Fruit fly (Drosophila melanogaster) whole organism, embryonic: Measurements from ENCODE around the gene gcm.
A peak's percentile ranks its signal among the peaks of the same experiment; 100 is the strongest.

Experiments
- Awh ChIP-seq: fragments of 200-800 bp; sonication (Bioruptor generic); IDR thresholded peaks from 2 replicates; pipeline ENCODE4, ENCODE4 v1.3.6; 2022; ENCODE audit warnings: missing biosample characterization, missing genetic modification characterization
- CG10274 ChIP-seq: fragments of 200-800 bp; sonication (Bioruptor generic); optimal IDR thresholded peaks from 3 replicates; lab custom pipeline; 2017; ENCODE audit warnings: missing biosample characterization, mild to moderate bottlenecking, missing genetic modification characterization
- CG11398 ChIP-seq: fragments of 200-800 bp; sonication (Bioruptor generic); optimal IDR thresholded peaks from 2 replicates; lab custom pipeline; 2016; ENCODE audit warnings: missing biosample characterization, missing genetic modification characterization
- CG11560 ChIP-seq: fragments of 200-800 bp; sonication (Bioruptor generic); IDR thresholded peaks from 3 replicates; pipeline ENCODE4 v1.3.6; 2022; ENCODE audit warnings: missing biosample characterization, missing genetic modification characterization
- CG11695 ChIP-seq: fragments of 200-800 bp; sonication (Bioruptor generic); IDR thresholded peaks from 3 replicates; pipeline ENCODE4 v1.3.6; 2022; ENCODE audit warnings: missing biosample characterization, missing genetic modification characterization
- CG12155 ChIP-seq: fragments of 200-800 bp; sonication (Bioruptor generic); optimal IDR thresholded peaks from 3 replicates; lab custom pipeline; 2016; ENCODE audit warnings: missing biosample characterization, missing genetic modification characterization
- CG12391 ChIP-seq: fragments of 200-800 bp; sonication (Bioruptor generic); optimal IDR thresholded peaks from 3 replicates; lab custom pipeline; 2018; ENCODE audit warnings: missing biosample characterization, mild to moderate bottlenecking, missing genetic modification characterization, moderate library complexity
- CG12744 ChIP-seq: fragments of 200-800 bp; sonication (Bioruptor generic); optimal IDR thresholded peaks from 2 replicates; lab custom pipeline; 2016; ENCODE audit warnings: missing biosample characterization, missing genetic modification characterization
- CG18262 ChIP-seq: fragments of 200-800 bp; optimal IDR thresholded peaks from 3 replicates; lab custom pipeline; 2019; ENCODE audit warnings: missing biosample characterization, mild to moderate bottlenecking, missing genetic modification characterization, moderate library complexity
- CG2678 ChIP-seq: fragments of 200-800 bp; sonication (Bioruptor generic); optimal IDR thresholded peaks from 3 replicates; lab custom pipeline; 2019; ENCODE audit warnings: missing biosample characterization, mild to moderate bottlenecking, missing genetic modification characterization, moderate library complexity
- CG31388 ChIP-seq: fragments of 200-800 bp; sonication (Bioruptor generic); optimal IDR thresholded peaks from 2 replicates; lab custom pipeline; 2016; ENCODE audit warnings: missing biosample characterization, missing genetic modification characterization
- CG34422 ChIP-seq: fragments of 200-800 bp; sonication (Bioruptor generic); IDR thresholded peaks from 3 replicates; pipeline ENCODE4 v1.3.6; 2022; ENCODE audit warnings: missing biosample characterization, missing genetic modification characterization
- CG4424 ChIP-seq: fragments of 200-800 bp; sonication (Bioruptor generic); optimal IDR thresholded peaks from 3 replicates; lab custom pipeline; 2016; ENCODE audit warnings: missing biosample characterization, missing genetic modification characterization
- CG4617 ChIP-seq: fragments of 200-800 bp; sonication (Bioruptor generic); optimal IDR thresholded peaks from 3 replicates; lab custom pipeline; 2016; ENCODE audit warnings: missing biosample characterization, missing genetic modification characterization, borderline replicate concordance
- CG7786 ChIP-seq: fragments of 200-800 bp; sonication (Bioruptor generic); optimal IDR thresholded peaks from 2 replicates; lab custom pipeline; 2016; ENCODE audit warnings: missing biosample characterization, missing genetic modification characterization
- CG7928 ChIP-seq: fragments of 200-800 bp; sonication (Bioruptor generic); optimal IDR thresholded peaks from 2 replicates; lab custom pipeline; 2017; ENCODE audit warnings: missing biosample characterization, mild to moderate bottlenecking, missing genetic modification characterization
- CG7987 ChIP-seq: fragments of 200-800 bp; sonication (Bioruptor generic); optimal IDR thresholded peaks from 2 replicates; lab custom pipeline; 2018; ENCODE audit warnings: missing biosample characterization, mild to moderate bottlenecking, missing genetic modification characterization, moderate library complexity
- CG9215 ChIP-seq: fragments of 200-800 bp; sonication (Bioruptor generic); IDR thresholded peaks from 2 replicates; pipeline ENCODE4 v1.3.6; 2022; ENCODE audit warnings: missing biosample characterization, missing genetic modification characterization
- CoRest ChIP-seq: fragments of 200-800 bp; sonication (Bioruptor generic); optimal IDR thresholded peaks from 3 replicates; lab custom pipeline; 2018; ENCODE audit warnings: missing biosample characterization, mild to moderate bottlenecking, missing genetic modification characterization, moderate library complexity
- Dek ChIP-seq: fragments of 200-800 bp; sonication (Bioruptor generic); optimal IDR thresholded peaks from 3 replicates; lab custom pipeline; 2019; ENCODE audit warnings: missing biosample characterization, mild to moderate bottlenecking, missing genetic modification characterization, moderate library complexity
- Doc3 ChIP-seq: fragments of 200-800 bp; sonication (Bioruptor generic); IDR thresholded peaks from 3 replicates; pipeline ENCODE4 v1.3.6; 2022; ENCODE audit warnings: missing biosample characterization, missing genetic modification characterization; ENCODE audit not compliant: partially characterized antibody
- E2f2 ChIP-seq: fragments of 200-800 bp; sonication (Bioruptor generic); IDR thresholded peaks from 2 replicates; pipeline ENCODE4 v1.3.6; 2022; ENCODE audit warnings: missing biosample characterization, missing genetic modification characterization
- Eip74EF ChIP-seq, 2 experiments: fragments of 200-800 bp in 1 of 2; fragments of >200 bp in 1 of 2; sonication (Bioruptor generic) in 1 of 2; optimal IDR thresholded peaks; 2 replicates each; lab custom pipeline; 2017 to 2019; ENCODE audit warnings: missing biosample characterization in 2 of 2, missing genetic modification characterization in 2 of 2, mild to moderate bottlenecking in 1 of 2, moderate library complexity in 1 of 2
- Fer3 ChIP-seq: fragments of 200-800 bp; sonication (Bioruptor generic); optimal IDR thresholded peaks from 2 replicates; lab custom pipeline; 2018; ENCODE audit warnings: missing biosample characterization, mild to moderate bottlenecking, missing genetic modification characterization, moderate library complexity
- Hr3 ChIP-seq: fragments of 200-800 bp; sonication (Bioruptor generic); optimal IDR thresholded peaks from 3 replicates; lab custom pipeline; 2016; ENCODE audit warnings: missing biosample characterization, missing genetic modification characterization
- Meics ChIP-seq: fragments of 200-800 bp; sonication (Bioruptor generic); optimal IDR thresholded peaks from 2 replicates; lab custom pipeline; 2017; ENCODE audit warnings: missing biosample characterization, mild to moderate bottlenecking, missing genetic modification characterization
- Nf-YB ChIP-seq: fragments of 200-800 bp; sonication (Bioruptor generic); optimal IDR thresholded peaks from 3 replicates; lab custom pipeline; 2019; ENCODE audit warnings: missing biosample characterization, mild to moderate bottlenecking, missing genetic modification characterization, moderate library complexity
- NfI ChIP-seq: fragments of 200-800 bp; sonication (Bioruptor generic); optimal IDR thresholded peaks from 3 replicates; lab custom pipeline; 2018; ENCODE audit warnings: missing biosample characterization, mild to moderate bottlenecking, missing genetic modification characterization, moderate library complexity
- Pdp1 ChIP-seq, 2 experiments: fragments of 200-800 bp; sonication (Bioruptor generic); optimal IDR thresholded peaks; 3 replicates each; lab custom pipeline; 2016; ENCODE audit warnings: missing biosample characterization in 2 of 2, missing genetic modification characterization in 2 of 2, mild to moderate bottlenecking in 1 of 2, moderate library complexity in 1 of 2
- Scr ChIP-seq: fragments of 200-800 bp; sonication (Bioruptor generic); IDR thresholded peaks from 2 replicates; pipeline ENCODE4 v1.3.6; 2022; ENCODE audit warnings: missing biosample characterization, missing genetic modification characterization; ENCODE audit not compliant: partially characterized antibody
- Ssrp ChIP-seq: fragments of 200-800 bp; sonication (Bioruptor generic); optimal IDR thresholded peaks from 2 replicates; lab custom pipeline; 2018; ENCODE audit warnings: missing biosample characterization, mild to moderate bottlenecking, missing genetic modification characterization, moderate library complexity
- Trl ChIP-seq, 3 experiments: fragments of >200 bp in 2 of 3; fragments of 200-800 bp in 1 of 3; sonication (Bioruptor generic) in 1 of 3; optimal IDR thresholded peaks; 2 replicates in 1 of 3; 3 replicates in 2 of 3; lab custom pipeline; 2016 to 2017; ENCODE audit warnings: missing biosample characterization in 1 of 3, missing genetic modification characterization in 1 of 3
- Xbp1 ChIP-seq: fragments of 200-800 bp; sonication (Bioruptor generic); optimal IDR thresholded peaks from 3 replicates; lab custom pipeline; 2016; ENCODE audit warnings: missing biosample characterization, mild to moderate bottlenecking, missing genetic modification characterization
- bbx ChIP-seq: fragments of 200-800 bp; sonication (Bioruptor generic); IDR thresholded peaks from 2 replicates; pipeline ENCODE4 v1.3.6; 2022; ENCODE audit warnings: missing biosample characterization, missing genetic modification characterization; ENCODE audit not compliant: partially characterized antibody
- chif ChIP-seq, 2 experiments: fragments of 200-800 bp; sonication (Bioruptor generic); optimal IDR thresholded peaks; 3 replicates each; lab custom pipeline; 2016; ENCODE audit warnings: missing biosample characterization in 2 of 2, missing genetic modification characterization in 2 of 2
- chinmo ChIP-seq: fragments of 200-800 bp; sonication (Bioruptor generic); IDR thresholded peaks from 4 replicates; pipeline ENCODE4 v1.3.6; 2022; ENCODE audit warnings: missing biosample characterization, missing genetic modification characterization; ENCODE audit not compliant: partially characterized antibody
- ci ChIP-seq: fragments of 200-800 bp; sonication (Bioruptor generic); IDR thresholded peaks from 3 replicates; pipeline ENCODE4 v1.3.6; 2022; ENCODE audit warnings: missing biosample characterization, missing genetic modification characterization
- dan ChIP-seq: fragments of 200-800 bp; sonication (Bioruptor generic); IDR thresholded peaks from 2 replicates; pipeline ENCODE4 v1.3.6; 2022; ENCODE audit warnings: missing biosample characterization, missing genetic modification characterization
- dm ChIP-seq: fragments of 200-800 bp; sonication (Bioruptor generic); optimal IDR thresholded peaks from 3 replicates; lab custom pipeline; 2016; ENCODE audit warnings: missing biosample characterization, missing genetic modification characterization
- dpn ChIP-seq, 2 experiments: fragments of 200-800 bp; sonication (Bioruptor generic); optimal IDR thresholded peaks; 3 replicates each; lab custom pipeline; 2016; ENCODE audit warnings: missing biosample characterization in 2 of 2, missing genetic modification characterization in 2 of 2
- ewg ChIP-seq: fragments of 200-800 bp; sonication (Bioruptor generic); optimal IDR thresholded peaks from 3 replicates; lab custom pipeline; 2017; ENCODE audit warnings: mild to moderate bottlenecking, missing biosample characterization, missing genetic modification reagents, missing genetic modification characterization
- hth ChIP-seq: fragments of >200 bp; optimal IDR thresholded peaks from 2 replicates; lab custom pipeline; 2017; ENCODE audit warnings: inconsistent platforms
- shn ChIP-seq: fragments of 200-800 bp; sonication (Bioruptor generic); optimal IDR thresholded peaks from 3 replicates; lab custom pipeline; 2016; ENCODE audit warnings: missing biosample characterization, missing genetic modification characterization
- sisA ChIP-seq: fragments of 200-800 bp; sonication (Bioruptor generic); IDR thresholded peaks from 2 replicates; pipeline ENCODE4 v1.3.6; 2022; ENCODE audit warnings: missing biosample characterization, missing genetic modification characterization
- sug ChIP-seq: fragments of 200-800 bp; optimal IDR thresholded peaks from 2 replicates; lab custom pipeline; 2019; ENCODE audit warnings: missing biosample characterization, mild to moderate bottlenecking, missing genetic modification characterization, moderate library complexity
- tgo ChIP-seq: fragments of 200-800 bp; sonication (Bioruptor generic); IDR thresholded peaks from 3 replicates; pipeline ENCODE4 v1.3.6; 2022; ENCODE audit warnings: missing biosample characterization, missing genetic modification characterization
- trem ChIP-seq: fragments of 200-800 bp; optimal IDR thresholded peaks from 3 replicates; lab custom pipeline; 2019; ENCODE audit warnings: missing biosample characterization, mild to moderate bottlenecking, missing genetic modification characterization, moderate library complexity
- tx ChIP-seq: fragments of 200-800 bp; sonication (Bioruptor generic); optimal IDR thresholded peaks from 2 replicates; lab custom pipeline; 2016; ENCODE audit warnings: missing biosample characterization, missing genetic modification characterization
- vfl ChIP-seq: fragments of 200-800 bp; sonication (Bioruptor generic); optimal IDR thresholded peaks from 2 replicates; lab custom pipeline; 2016; ENCODE audit warnings: missing biosample characterization, missing genetic modification characterization

Gene gcm

DNA sequence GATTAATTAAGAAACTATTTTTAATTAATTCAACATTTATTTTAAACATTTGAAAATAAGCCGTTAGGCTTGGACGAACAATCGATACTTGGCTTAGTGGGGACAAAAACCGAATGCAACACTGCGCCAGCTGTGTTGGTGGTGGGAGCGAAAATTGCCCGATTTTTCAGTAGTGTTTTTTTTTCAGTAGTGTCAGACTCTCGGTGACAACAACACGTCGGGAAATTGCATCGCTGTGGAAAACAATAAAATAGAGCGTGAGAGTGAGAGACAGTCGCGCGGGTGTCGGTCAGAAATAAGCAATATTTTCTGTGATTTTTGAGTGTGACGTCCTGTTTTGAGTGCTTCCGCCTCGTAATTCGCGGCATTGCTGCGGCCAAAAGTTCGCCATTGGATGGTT lies 35.1 kb upstream of the gcm start (continued):
- TF ChIP-seq Doc3 (GFP tag; lab: Robert Waterston, UW), result peak; percentile 58
- peak; percentile 12 for TF ChIP-seq tx (GFP tag; lab: Kevin White, UChicago)
- TF ChIP-seq Hr3 (GFP tag; lab: Kevin White, UChicago), result peak; percentile 49
- TF ChIP-seq CG7928 (GFP tag; lab: Kevin White, UChicago), result no peak
- peak; percentile 25 for TF ChIP-seq NfI (GFP tag; lab: Kevin White, UChicago)
- peak; percentile 21 for TF ChIP-seq CG4424 (GFP tag; lab: Kevin White, UChicago)
- peak; percentile 84 for TF ChIP-seq bbx
- TF ChIP-seq CG34422, result peak; percentile 77; the same call in 2 of the 3 replicates
- peak; percentile 51 for TF ChIP-seq CG12155 (GFP tag; lab: Kevin White, UChicago)
- no peak for TF ChIP-seq CG18262 (tag; lab: Kevin White, UChicago)
- TF ChIP-seq CG7786 (GFP tag; lab: Kevin White, UChicago), result peak; percentile 7
- TF ChIP-seq Trl (optimal IDR thresholded peaks at IDR 0.05; lab: Kevin White, UChicago), result peak; percentile 18 to 44
- peak; percentile 64 for TF ChIP-seq Trl (GFP tag; optimal IDR thresholded peaks at IDR 0.05; lab: Kevin White, UChicago)
- TF ChIP-seq CoRest, result peak; percentile 55
- no peak for TF ChIP-seq Fer3
- TF ChIP-seq chinmo (GFP tag; lab: Robert Waterston, UW), result peak; percentile 82; the same call in 2 of the 4 replicates
- TF ChIP-seq Eip74EF (GFP tag; optimal IDR thresholded peaks at IDR 0.05; lab: Kevin White, UChicago), result peak in 1 of 2 experiments; percentile 31
- peak; percentile 86 for TF ChIP-seq E2f2
- peak; percentile 28 for TF ChIP-seq Dek
- TF ChIP-seq Ssrp (tag; lab: Kevin White, UChicago), result no peak
- peak; percentile 29 for TF ChIP-seq CG12744 (GFP tag; lab: Kevin White, UChicago)
- TF ChIP-seq dan (GFP tag; lab: Robert Waterston, UW), result no peak
- TF ChIP-seq CG31388, result no peak
- TF ChIP-seq CG7987, result peak; percentile 59
- TF ChIP-seq CG9215 (GFP tag; lab: Robert Waterston, UW), result 0 out of 2 replicates have a peak, but pooled peaks have one; percentile 16
- TF ChIP-seq ci (GFP tag; lab: Robert Waterston, UW), result peak; percentile 82
- no peak for TF ChIP-seq sisA (GFP tag; lab: Robert Waterston, UW)
- peak; percentile 58 for TF ChIP-seq dm
- peak; percentile 71 for TF ChIP-seq Xbp1
- peak; percentile 63 for TF ChIP-seq shn
- peak; percentile 63 for TF ChIP-seq CG12391 (tag; lab: Kevin White, UChicago)
- TF ChIP-seq Scr (GFP tag; lab: Robert Waterston, UW), result peak; percentile 70
- TF ChIP-seq Meics (GFP tag; lab: Kevin White, UChicago), result no peak
- no peak for TF ChIP-seq Pdp1 (GFP tag; optimal IDR thresholded peaks at IDR 0.05; lab: Kevin White, UChicago)
- peak; percentile 46; the same call in 2 of the 3 replicates for TF ChIP-seq tgo (GFP tag; lab: Robert Waterston, UW)
- TF ChIP-seq CG11560, result peak; percentile 12; the same call in 1 of the 3 replicates
- TF ChIP-seq vfl (GFP tag; lab: Kevin White, UChicago), result peak; percentile 64
- TF ChIP-seq trem (tag; lab: Kevin White, UChicago), result no peak
- no peak for TF ChIP-seq CG10274 (GFP tag; lab: Kevin White, UChicago)
- peak in 1 of 2 experiments; percentile 68 for TF ChIP-seq chif (GFP tag; optimal IDR thresholded peaks at IDR 0.05; lab: Kevin White, UChicago)
- peak; percentile 18 to 56 for TF ChIP-seq dpn (GFP tag; optimal IDR thresholded peaks at IDR 0.05; lab: Kevin White, UChicago)
- peak; percentile 25 for TF ChIP-seq Nf-YB (GFP tag; lab: Kevin White, UChicago)
- TF ChIP-seq Awh (GFP tag; lab: Robert Waterston, UW), result 0 out of 2 replicates have a peak, but pooled peaks have one; percentile 26
- TF ChIP-seq hth (lab: Kevin White, UChicago), result no peak
- no peak for TF ChIP-seq CG2678 (tag; lab: Kevin White, UChicago)
- peak; percentile 32 for TF ChIP-seq ewg (GFP tag; lab: Kevin White, UChicago)
- peak; percentile 33 for TF ChIP-seq sug (tag; lab: Kevin White, UChicago)
- TF ChIP-seq CG4617 (GFP tag; lab: Kevin White, UChicago), result peak; percentile 24
- peak; percentile 31; the same call in 1 of the 3 replicates for TF ChIP-seq CG11695 (GFP tag; lab: Robert Waterston, UW)
- TF ChIP-seq CG11398 (GFP tag; lab: Kevin White, UChicago), result peak; percentile 36
